Fruit fly (Drosophila melanogaster) whole organism, embryonic: Measurements from ENCODE around the gene SPoCk.
A peak's percentile ranks its signal among the peaks of the same experiment; 100 is the strongest.

Source experiments
- Antp ChIP-seq: fragments of 200-800 bp; sonication (Bioruptor generic); optimal IDR thresholded peaks from 3 replicates; lab custom pipeline; 2016; ENCODE audit warnings: missing biosample characterization, missing genetic modification characterization
- CG10267 ChIP-seq: fragments of 200-800 bp; sonication (Bioruptor generic); optimal IDR thresholded peaks from 2 replicates; lab custom pipeline; 2018; ENCODE audit warnings: missing biosample characterization, mild to moderate bottlenecking, missing genetic modification characterization, moderate library complexity
- CG10431 ChIP-seq: fragments of 200-800 bp; sonication (Bioruptor generic); optimal IDR thresholded peaks from 3 replicates; lab custom pipeline; 2018; ENCODE audit warnings: missing biosample characterization, mild to moderate bottlenecking, missing genetic modification characterization
- CG11398 ChIP-seq: fragments of 200-800 bp; sonication (Bioruptor generic); optimal IDR thresholded peaks from 2 replicates; lab custom pipeline; 2016; ENCODE audit warnings: missing biosample characterization, missing genetic modification characterization
- CG15479 ChIP-seq: fragments of 200-800 bp; sonication (Bioruptor generic); optimal IDR thresholded peaks from 3 replicates; lab custom pipeline; 2019; ENCODE audit warnings: missing biosample characterization, mild to moderate bottlenecking, missing genetic modification characterization, moderate library complexity
- CG18476 ChIP-seq: fragments of 200-800 bp; sonication (Bioruptor generic); optimal IDR thresholded peaks from 2 replicates; lab custom pipeline; 2016; ENCODE audit warnings: missing biosample characterization, mild to moderate bottlenecking, missing genetic modification characterization
- CG18619 ChIP-seq: fragments of 200-800 bp; sonication (Bioruptor generic); optimal IDR thresholded peaks from 3 replicates; lab custom pipeline; 2017; ENCODE audit warnings: missing biosample characterization, mild to moderate bottlenecking, missing genetic modification characterization
- CG31365 ChIP-seq: fragments of 200-800 bp; sonication (Bioruptor generic); optimal IDR thresholded peaks from 2 replicates; lab custom pipeline; 2018; ENCODE audit warnings: missing biosample characterization, mild to moderate bottlenecking, missing genetic modification characterization
- CG32532 ChIP-seq: fragments of 200-800 bp; sonication (Bioruptor generic); IDR thresholded peaks from 2 replicates; pipeline ENCODE4 v1.3.6; 2022; ENCODE audit warnings: missing biosample characterization, missing genetic modification characterization
- CG3407 ChIP-seq: fragments of 200-800 bp; sonication (Bioruptor generic); optimal IDR thresholded peaks from 2 replicates; lab custom pipeline; 2018; ENCODE audit warnings: missing biosample characterization, mild to moderate bottlenecking, missing genetic modification characterization
- CG34376 ChIP-seq: fragments of 200-800 bp; sonication (Bioruptor generic); optimal IDR thresholded peaks from 2 replicates; lab custom pipeline; 2018; ENCODE audit warnings: missing biosample characterization, mild to moderate bottlenecking, missing genetic modification characterization
- CG4360 ChIP-seq: fragments of 200-800 bp; sonication (Bioruptor generic); IDR thresholded peaks from 2 replicates; pipeline ENCODE4 v1.3.6; 2022; ENCODE audit warnings: missing biosample characterization, missing genetic modification characterization
- CG4730 ChIP-seq: fragments of 200-800 bp; sonication (Bioruptor generic); IDR thresholded peaks from 2 replicates; pipeline ENCODE4 v1.3.6; 2022; ENCODE audit warnings: missing biosample characterization, missing genetic modification characterization
- CG4820 ChIP-seq: fragments of 200-800 bp; sonication (Bioruptor generic); optimal IDR thresholded peaks from 3 replicates; lab custom pipeline; 2016; ENCODE audit warnings: missing biosample characterization, missing genetic modification characterization
- CG6689 ChIP-seq: fragments of 200-800 bp; sonication (Bioruptor generic); IDR thresholded peaks from 2 replicates; pipeline ENCODE4 v1.3.6; 2022; ENCODE audit warnings: missing biosample characterization, missing genetic modification characterization
- CG7372 ChIP-seq: fragments of 200-800 bp; sonication (Bioruptor generic); IDR thresholded peaks from 2 replicates; pipeline ENCODE4 v1.3.6; 2022; ENCODE audit warnings: missing biosample characterization, missing genetic modification characterization
- CG8089 ChIP-seq: fragments of 200-800 bp; sonication (Bioruptor generic); optimal IDR thresholded peaks from 3 replicates; lab custom pipeline; 2016; ENCODE audit warnings: missing biosample characterization, missing genetic modification characterization
- CG8944 ChIP-seq: fragments of 200-800 bp; sonication (Bioruptor generic); optimal IDR thresholded peaks from 3 replicates; lab custom pipeline; 2016; ENCODE audit warnings: missing biosample characterization, missing genetic modification characterization
- CrebB ChIP-seq: fragments of 200-800 bp; sonication (Bioruptor generic); optimal IDR thresholded peaks from 3 replicates; lab custom pipeline; 2018; ENCODE audit warnings: missing biosample characterization, mild to moderate bottlenecking, missing genetic modification characterization
- D19B ChIP-seq: fragments of 200-800 bp; sonication (Bioruptor generic); optimal IDR thresholded peaks from 2 replicates; lab custom pipeline; 2017; ENCODE audit warnings: missing biosample characterization, mild to moderate bottlenecking, missing genetic modification characterization
- Dll ChIP-seq: fragments of 200-800 bp; sonication (Bioruptor generic); IDR thresholded peaks from 4 replicates; pipeline ENCODE4 v1.3.6; 2022; ENCODE audit warnings: missing biosample characterization, missing genetic modification characterization; ENCODE audit not compliant: partially characterized antibody
- Dref ChIP-seq: fragments of 200-800 bp; sonication (Bioruptor generic); IDR thresholded peaks from 2 replicates; pipeline ENCODE4 v1.3.6; 2022; ENCODE audit warnings: missing biosample characterization, missing genetic modification characterization
- Drgx ChIP-seq: fragments of 200-800 bp; sonication (Bioruptor generic); IDR thresholded peaks from 2 replicates; pipeline ENCODE4 v1.3.6; 2022; ENCODE audit warnings: missing biosample characterization, missing genetic modification characterization
- Ets65A ChIP-seq: fragments of 200-800 bp; sonication (Bioruptor generic); peaks from one replicate; lab custom pipeline; 2016; ENCODE audit warnings: missing biosample characterization, missing genetic modification characterization
- Ets97D ChIP-seq: fragments of 200-800 bp; sonication (Bioruptor generic); optimal IDR thresholded peaks from 3 replicates; lab custom pipeline; 2016; ENCODE audit warnings: missing biosample characterization, missing genetic modification characterization
- Lim3 ChIP-seq: fragments of 200-800 bp; sonication (Bioruptor generic); IDR thresholded peaks from 2 replicates; pipeline ENCODE4 v1.3.6; 2022; ENCODE audit warnings: missing biosample characterization, missing genetic modification characterization
- Med ChIP-seq: fragments of 200-800 bp; sonication (Bioruptor generic); peaks from one replicate; lab custom pipeline; 2016; ENCODE audit warnings: missing biosample characterization, missing genetic modification characterization, mild to moderate bottlenecking, inconsistent platforms, moderate library complexity
- Mrtf ChIP-seq: fragments of 200-800 bp; sonication (Bioruptor generic); IDR thresholded peaks from 3 replicates; pipeline ENCODE4 v1.3.6; 2022; ENCODE audit warnings: missing biosample characterization, missing genetic modification characterization
- NFAT ChIP-seq: fragments of 200-800 bp; sonication (Bioruptor generic); IDR thresholded peaks from 2 replicates; pipeline ENCODE4 v1.3.6; 2022; ENCODE audit warnings: missing biosample characterization, missing genetic modification characterization
- Nf-YB ChIP-seq: fragments of 200-800 bp; sonication (Bioruptor generic); optimal IDR thresholded peaks from 3 replicates; lab custom pipeline; 2019; ENCODE audit warnings: missing biosample characterization, mild to moderate bottlenecking, missing genetic modification characterization, moderate library complexity
- Nf-YC ChIP-seq: fragments of 200-800 bp; optimal IDR thresholded peaks from 3 replicates; lab custom pipeline; 2019; ENCODE audit warnings: missing biosample characterization, mild to moderate bottlenecking, missing genetic modification characterization, moderate library complexity
- Ptx1 ChIP-seq: fragments of 200-800 bp; sonication (Bioruptor generic); IDR thresholded peaks from 2 replicates; pipeline ENCODE4 v1.3.6; 2022; ENCODE audit warnings: missing biosample characterization, missing genetic modification characterization
- Spps ChIP-seq: fragments of 200-800 bp; sonication (Bioruptor generic); optimal IDR thresholded peaks from 2 replicates; lab custom pipeline; 2018; ENCODE audit warnings: missing biosample characterization, mild to moderate bottlenecking, missing genetic modification characterization
- Tbp ChIP-seq: fragments of >200 bp; optimal IDR thresholded peaks from 2 replicates; lab custom pipeline; 2018; ENCODE audit warnings: missing biosample characterization, missing genetic modification characterization
- cas ChIP-seq: fragments of 200-800 bp; sonication (Bioruptor generic); IDR thresholded peaks from 2 replicates; pipeline ENCODE4 v1.3.6; 2022; ENCODE audit warnings: missing biosample characterization, missing genetic modification characterization
- corto ChIP-seq: fragments of 200-800 bp; sonication (Bioruptor generic); optimal IDR thresholded peaks from 2 replicates; lab custom pipeline; 2016; ENCODE audit warnings: missing biosample characterization, mild to moderate bottlenecking, missing genetic modification characterization, moderate library complexity
- dmrt11E ChIP-seq: fragments of 200-800 bp; sonication (Bioruptor generic); optimal IDR thresholded peaks from 3 replicates; lab custom pipeline; 2018; ENCODE audit warnings: missing biosample characterization, mild to moderate bottlenecking, missing genetic modification characterization, moderate library complexity
- dpn ChIP-seq, 2 experiments: fragments of 200-800 bp; sonication (Bioruptor generic); optimal IDR thresholded peaks; 3 replicates each; lab custom pipeline; 2016; ENCODE audit warnings: missing biosample characterization in 2 of 2, missing genetic modification characterization in 2 of 2
- dysf ChIP-seq: fragments of 200-800 bp; sonication (Bioruptor generic); IDR thresholded peaks from 3 replicates; pipeline ENCODE4 v1.3.6; 2022; ENCODE audit warnings: missing biosample characterization, missing genetic modification characterization
- inv ChIP-seq: fragments of 200-800 bp; sonication (Bioruptor generic); IDR thresholded peaks from 2 replicates; pipeline ENCODE4 v1.3.6; 2022; ENCODE audit warnings: missing biosample characterization, missing genetic modification characterization; ENCODE audit not compliant: partially characterized antibody
- nom ChIP-seq: fragments of 200-800 bp; sonication (Bioruptor generic); optimal IDR thresholded peaks from 2 replicates; lab custom pipeline; 2017; ENCODE audit warnings: missing biosample characterization, missing genetic modification characterization, mild to moderate bottlenecking, moderate library complexity, missing genetic modification reagents
- pita ChIP-seq: fragments of 200-800 bp; sonication (Bioruptor generic); optimal IDR thresholded peaks from 2 replicates; lab custom pipeline; 2017; ENCODE audit warnings: missing biosample characterization, mild to moderate bottlenecking, missing genetic modification characterization
- sisA ChIP-seq: fragments of 200-800 bp; sonication (Bioruptor generic); IDR thresholded peaks from 2 replicates; pipeline ENCODE4 v1.3.6; 2022; ENCODE audit warnings: missing biosample characterization, missing genetic modification characterization
- sr ChIP-seq: fragments of 200-800 bp; sonication (Bioruptor generic); IDR thresholded peaks from 3 replicates; pipeline ENCODE4 v1.3.6; 2022; ENCODE audit warnings: missing biosample characterization, missing genetic modification characterization
- stwl ChIP-seq: fragments of 200-800 bp; sonication (Bioruptor generic); optimal IDR thresholded peaks from 3 replicates; lab custom pipeline; 2018; ENCODE audit warnings: missing biosample characterization, mild to moderate bottlenecking, missing genetic modification characterization, moderate library complexity
- zen2 ChIP-seq: fragments of 200-800 bp; sonication (Bioruptor generic); IDR thresholded peaks from 3 replicates; pipeline ENCODE4 v1.3.6; 2022; ENCODE audit warnings: missing biosample characterization, missing genetic modification characterization; ENCODE audit not compliant: partially characterized antibody

The SPoCk gene

dm6 chr3L:22795604-22796003 is 46.4 kb downstream of the SPoCk start:
- no peak for TF ChIP-seq CrebB (tag; lab: Kevin White, UChicago)
- TF ChIP-seq stwl (tag; lab: Kevin White, UChicago): peak; percentile 73
- TF ChIP-seq Mrtf (GFP tag; lab: Robert Waterston, UW): no peak
- peak; percentile 8 for TF ChIP-seq CG10267 (tag; lab: Kevin White, UChicago)
- no peak for TF ChIP-seq corto (GFP tag; lab: Kevin White, UChicago)
- no peak for TF ChIP-seq Antp (GFP tag; lab: Kevin White, UChicago)
- TF ChIP-seq CG7372: no peak
- TF ChIP-seq Ptx1 (GFP tag; lab: Robert Waterston, UW): no peak
- TF ChIP-seq Tbp (GFP tag; lab: Kevin White, UChicago): no peak
- no peak for TF ChIP-seq CG4730 (GFP tag; lab: Robert Waterston, UW)
- no peak for TF ChIP-seq Spps
- TF ChIP-seq Lim3 (GFP tag; lab: Robert Waterston, UW): no peak
- no peak for TF ChIP-seq dpn (GFP tag; optimal IDR thresholded peaks at IDR 0.05; lab: Kevin White, UChicago)
- TF ChIP-seq CG18476 (GFP tag; lab: Kevin White, UChicago): peak; percentile 69
- TF ChIP-seq pita: no peak
- TF ChIP-seq Dref (GFP tag; lab: Robert Waterston, UW): no peak
- no peak for TF ChIP-seq Nf-YB (GFP tag; lab: Kevin White, UChicago)
- no peak for TF ChIP-seq CG6689
- TF ChIP-seq CG32532 (GFP tag; lab: Robert Waterston, UW): no peak
- no peak for TF ChIP-seq dmrt11E (tag; lab: Kevin White, UChicago)

dm6 chr3L:22801970-22802369 is 52.7 kb downstream of the SPoCk start:
- TF ChIP-seq zen2 (GFP tag; lab: Robert Waterston, UW) (no peak), nom (peak; percentile 52), Med (GFP tag; lab: Kevin White, UChicago) (no peak), CG10431 (GFP tag; lab: Kevin White, UChicago) (no peak)

- no peak for TF ChIP-seq CG4820 (GFP tag; lab: Kevin White, UChicago)
- peak; percentile 5 for TF ChIP-seq Ets65A (GFP tag; lab: Kevin White, UChicago)
- peak; percentile 75 for TF ChIP-seq CG15479
- TF ChIP-seq CG34376 (GFP tag; lab: Kevin White, UChicago): no peak
- TF ChIP-seq dysf (GFP tag; lab: Robert Waterston, UW): 0 out of 3 replicates have a peak, but pooled peaks have one; percentile 26
Measured at dm6 chr3L:22820190-22820589, 70.9 kb downstream of the SPoCk start.

dm6 chr3L:22821377-22821776 is 72.1 kb downstream of the SPoCk start:
- no peak for TF ChIP-seq CG31365 (tag; lab: Kevin White, UChicago)
- TF ChIP-seq Nf-YC (tag; lab: Kevin White, UChicago): peak; percentile 52
- 0 out of 3 replicates have a peak, but pooled peaks have one; percentile 15 for TF ChIP-seq sr (GFP tag; lab: Robert Waterston, UW)
- TF ChIP-seq D19B (GFP tag; lab: Kevin White, UChicago): no peak
- peak; percentile 77 for TF ChIP-seq Nf-YB (GFP tag; lab: Kevin White, UChicago)
- TF ChIP-seq Dll (GFP tag; lab: Robert Waterston, UW): no peak
- 0 out of 2 replicates have a peak, but pooled peaks have one; percentile 11 for TF ChIP-seq inv (GFP tag; lab: Robert Waterston, UW)
- TF ChIP-seq CG18619 (GFP tag; lab: Kevin White, UChicago): no peak
- no peak for TF ChIP-seq CG8089 (GFP tag; lab: Kevin White, UChicago)
- peak; percentile 30; the same call in 1 of the 2 replicates for TF ChIP-seq Drgx
- no peak for TF ChIP-seq CG3407
- TF ChIP-seq cas: no peak
- no peak for TF ChIP-seq CG8944
- no peak for TF ChIP-seq CG4360 (GFP tag; lab: Robert Waterston, UW)
- TF ChIP-seq Ets97D (GFP tag; lab: Kevin White, UChicago): no peak
- peak; percentile 27 for TF ChIP-seq Med (GFP tag; lab: Kevin White, UChicago)
- 0 out of 2 replicates have a peak, but pooled peaks have one; percentile 22 for TF ChIP-seq NFAT (GFP tag; lab: Robert Waterston, UW)
- no peak for TF ChIP-seq CG11398 (GFP tag; lab: Kevin White, UChicago)
- no peak for TF ChIP-seq dpn (GFP tag; optimal IDR thresholded peaks at IDR 0.05; lab: Kevin White, UChicago)
- no peak for TF ChIP-seq sisA (GFP tag; lab: Robert Waterston, UW)
- no peak for TF ChIP-seq CrebB (tag; lab: Kevin White, UChicago)
- 0 out of 3 replicates have a peak, but pooled peaks have one; percentile 6 for TF ChIP-seq dysf (GFP tag; lab: Robert Waterston, UW)
